Fruit fly (Drosophila melanogaster) S2 (cell line): ENCODE data around the gene CG13806.
A peak's percentile ranks its signal among the peaks of the same experiment; 100 is the strongest.

ENCODE experiments used
- CG8478 ChIP-seq: fragments of >200 bp; optimal IDR thresholded peaks from 2 replicates; lab custom pipeline; 2018
- CTCF ChIP-seq, 2 experiments: fragments of >200 bp; optimal IDR thresholded peaks; 2 replicates each; lab custom pipeline; 2018

DNA sequence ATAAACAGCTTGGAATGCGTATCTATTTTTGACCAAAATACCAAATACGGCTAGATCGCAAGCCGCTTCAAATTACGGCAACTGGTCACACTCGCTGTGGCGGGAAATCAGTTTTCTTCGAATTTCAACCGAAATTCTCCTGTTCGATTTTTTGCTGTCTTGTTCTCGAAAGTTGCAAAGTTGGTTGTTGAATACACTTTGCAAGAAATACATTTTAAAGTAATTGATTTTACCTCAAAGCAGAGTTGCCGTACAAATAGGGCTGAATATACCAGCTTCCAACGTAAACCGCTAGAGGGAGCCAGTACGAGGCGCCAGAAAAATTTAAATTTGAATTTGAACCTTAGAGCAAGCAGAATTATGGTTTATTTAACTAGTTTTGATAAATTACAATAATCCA is 29.2 kb upstream of the CG13806 start, which contains the start of gene CG9018:
- TF ChIP-seq CG8478 (lab: Kevin White, UChicago): no peak
- TF ChIP-seq CTCF (optimal IDR thresholded peaks at IDR 0.05; lab: Kevin White, UChicago): peak; percentile 91
